Fruit fly (Drosophila melanogaster) whole organism, embryonic: ENCODE data around the gene CG16717.

Source experiments
- Awh ChIP-seq: fragments of 200-800 bp; sonication (Bioruptor generic); IDR thresholded peaks from 2 replicates; pipeline ENCODE4, ENCODE4 v1.3.6; 2022; ENCODE audit warnings: missing biosample characterization, missing genetic modification characterization
- Blimp-1 ChIP-seq: fragments of 200-800 bp; sonication (Bioruptor generic); optimal IDR thresholded peaks from 3 replicates; lab custom pipeline; 2018; ENCODE audit warnings: missing biosample characterization, missing genetic modification characterization, mild to moderate bottlenecking, moderate library complexity, missing genetic modification reagents
- CG10267 ChIP-seq: fragments of 200-800 bp; sonication (Bioruptor generic); optimal IDR thresholded peaks from 2 replicates; lab custom pipeline; 2018; ENCODE audit warnings: missing biosample characterization, mild to moderate bottlenecking, missing genetic modification characterization, moderate library complexity
- CG10274 ChIP-seq: fragments of 200-800 bp; sonication (Bioruptor generic); optimal IDR thresholded peaks from 3 replicates; lab custom pipeline; 2017; ENCODE audit warnings: missing biosample characterization, mild to moderate bottlenecking, missing genetic modification characterization
- CG12104 ChIP-seq: fragments of 200-800 bp; sonication (Bioruptor generic); optimal IDR thresholded peaks from 3 replicates; lab custom pipeline; 2016; ENCODE audit warnings: missing biosample characterization, missing genetic modification characterization
- CG12659 ChIP-seq: fragments of 200-800 bp; sonication (Bioruptor generic); optimal IDR thresholded peaks from 3 replicates; lab custom pipeline; 2017; ENCODE audit warnings: mild to moderate bottlenecking, missing biosample characterization, missing genetic modification reagents, missing genetic modification characterization
- CG13424 ChIP-seq: fragments of 200-800 bp; sonication (Bioruptor generic); optimal IDR thresholded peaks from 2 replicates; lab custom pipeline; 2019; ENCODE audit warnings: missing biosample characterization, mild to moderate bottlenecking, missing genetic modification characterization, moderate library complexity
- CG1647 ChIP-seq: fragments of 200-800 bp; sonication (Bioruptor generic); optimal IDR thresholded peaks from 3 replicates; lab custom pipeline; 2016; ENCODE audit warnings: missing biosample characterization, missing genetic modification characterization
- CG17359 ChIP-seq: fragments of 200-800 bp; sonication (Bioruptor generic); optimal IDR thresholded peaks from 3 replicates; lab custom pipeline; 2018; ENCODE audit warnings: missing biosample characterization, mild to moderate bottlenecking, missing genetic modification characterization, moderate library complexity
- CG17802 ChIP-seq: fragments of 200-800 bp; sonication (Bioruptor generic); optimal IDR thresholded peaks from 2 replicates; lab custom pipeline; 2018; ENCODE audit warnings: missing biosample characterization, mild to moderate bottlenecking, missing genetic modification characterization, moderate library complexity
- CG18599 ChIP-seq: fragments of 200-800 bp; sonication (Bioruptor generic); optimal IDR thresholded peaks from 3 replicates; lab custom pipeline; 2017; ENCODE audit warnings: missing biosample characterization, missing genetic modification characterization, mild to moderate bottlenecking, moderate library complexity, missing genetic modification reagents
- CG30403 ChIP-seq: fragments of 200-800 bp; sonication (Bioruptor generic); optimal IDR thresholded peaks from 3 replicates; lab custom pipeline; 2016; ENCODE audit warnings: missing biosample characterization, missing genetic modification characterization
- CG6813 ChIP-seq: fragments of 200-800 bp; sonication (Bioruptor generic); optimal IDR thresholded peaks from 2 replicates; lab custom pipeline; 2017; ENCODE audit warnings: missing biosample characterization, missing genetic modification characterization, mild to moderate bottlenecking, moderate library complexity, missing genetic modification reagents
- CG8388 ChIP-seq: fragments of 200-800 bp; sonication (Bioruptor generic); optimal IDR thresholded peaks from 2 replicates; lab custom pipeline; 2019; ENCODE audit warnings: missing biosample characterization, mild to moderate bottlenecking, missing genetic modification characterization, moderate library complexity
- CG9797 ChIP-seq: fragments of 200-800 bp; sonication (Bioruptor generic); optimal IDR thresholded peaks from 3 replicates; lab custom pipeline; 2018; ENCODE audit warnings: missing biosample characterization, mild to moderate bottlenecking, missing genetic modification characterization
- Chrac-16 ChIP-seq: fragments of 200-800 bp; sonication (Bioruptor generic); optimal IDR thresholded peaks from 3 replicates; lab custom pipeline; 2016; ENCODE audit warnings: missing biosample characterization, missing genetic modification characterization
- D19A ChIP-seq: fragments of 200-800 bp; optimal IDR thresholded peaks from 3 replicates; lab custom pipeline; 2019; ENCODE audit warnings: missing biosample characterization, mild to moderate bottlenecking, missing genetic modification characterization, moderate library complexity
- Dek ChIP-seq: fragments of 200-800 bp; sonication (Bioruptor generic); optimal IDR thresholded peaks from 3 replicates; lab custom pipeline; 2019; ENCODE audit warnings: missing biosample characterization, mild to moderate bottlenecking, missing genetic modification characterization, moderate library complexity
- Dip3 ChIP-seq: fragments of 200-800 bp; sonication (Bioruptor generic); optimal IDR thresholded peaks from 3 replicates; lab custom pipeline; 2016; ENCODE audit warnings: missing biosample characterization, missing genetic modification characterization
- Doc2 ChIP-seq: fragments of 200-800 bp; sonication (Bioruptor generic); IDR thresholded peaks from 2 replicates; pipeline ENCODE4 v1.3.6; 2022; ENCODE audit warnings: missing biosample characterization, missing genetic modification characterization
- GATAe ChIP-seq: fragments of 200-800 bp; sonication (Bioruptor generic); conservative IDR thresholded peaks from 2 replicates; pipeline ENCODE4 v1.3.6; 2022; ENCODE audit warnings: missing biosample characterization, missing genetic modification characterization
- Hr3 ChIP-seq: fragments of 200-800 bp; sonication (Bioruptor generic); optimal IDR thresholded peaks from 3 replicates; lab custom pipeline; 2016; ENCODE audit warnings: missing biosample characterization, missing genetic modification characterization
- Hr51 ChIP-seq, 2 experiments: fragments of 200-800 bp; sonication (Bioruptor generic); optimal IDR thresholded peaks; 2 replicates in 1 of 2; 3 replicates in 1 of 2; lab custom pipeline; 2016 to 2018; ENCODE audit warnings: missing biosample characterization in 2 of 2, missing genetic modification characterization in 2 of 2, mild to moderate bottlenecking in 1 of 2, moderate library complexity in 1 of 2
- Hr78 ChIP-seq, 2 experiments: fragments of 200-800 bp in 1 of 2; fragments of >200 bp in 1 of 2; sonication (Bioruptor generic) in 1 of 2; optimal IDR thresholded peaks; 2 replicates each; lab custom pipeline; 2017 to 2019; ENCODE audit warnings: missing biosample characterization in 2 of 2, missing genetic modification characterization in 2 of 2, mild to moderate bottlenecking in 1 of 2, moderate library complexity in 1 of 2
- Oaz ChIP-seq: fragments of 200-800 bp; sonication (Bioruptor generic); IDR thresholded peaks from 2 replicates; pipeline ENCODE4 v1.3.6; 2022; ENCODE audit warnings: missing biosample characterization, missing genetic modification characterization
- Trl ChIP-seq, 3 experiments: fragments of >200 bp in 2 of 3; fragments of 200-800 bp in 1 of 3; sonication (Bioruptor generic) in 1 of 3; optimal IDR thresholded peaks; 2 replicates in 1 of 3; 3 replicates in 2 of 3; lab custom pipeline; 2016 to 2017; ENCODE audit warnings: missing biosample characterization in 1 of 3, missing genetic modification characterization in 1 of 3
- ap ChIP-seq: fragments of 200-800 bp; sonication (Bioruptor generic); IDR thresholded peaks from 2 replicates; pipeline ENCODE4 v1.3.6; 2022; ENCODE audit warnings: missing biosample characterization, missing genetic modification characterization
- bbx ChIP-seq: fragments of 200-800 bp; sonication (Bioruptor generic); IDR thresholded peaks from 2 replicates; pipeline ENCODE4 v1.3.6; 2022; ENCODE audit warnings: missing biosample characterization, missing genetic modification characterization; ENCODE audit not compliant: partially characterized antibody
- bsh ChIP-seq, 2 experiments: fragments of 200-800 bp; sonication (Bioruptor generic); optimal IDR thresholded peaks; 2 replicates each; lab custom pipeline; 2017 to 2018; ENCODE audit warnings: mild to moderate bottlenecking in 2 of 2, missing biosample characterization in 2 of 2, missing genetic modification characterization in 2 of 2, moderate library complexity in 1 of 2
- da ChIP-seq: fragments of 200-800 bp; sonication (Bioruptor generic); optimal IDR thresholded peaks from 2 replicates; lab custom pipeline; 2016; ENCODE audit warnings: missing biosample characterization, missing genetic modification characterization
- exex ChIP-seq: fragments of 200-800 bp; sonication (Bioruptor generic); optimal IDR thresholded peaks from 4 replicates; lab custom pipeline; 2018; ENCODE audit warnings: missing biosample characterization, mild to moderate bottlenecking, missing genetic modification characterization, moderate library complexity
- eyg ChIP-seq: fragments of 200-800 bp; sonication (Bioruptor generic); optimal IDR thresholded peaks from 3 replicates; lab custom pipeline; 2016; ENCODE audit warnings: missing biosample characterization, missing genetic modification characterization
- fd3F ChIP-seq: fragments of 200-800 bp; sonication (Bioruptor generic); optimal IDR thresholded peaks from 2 replicates; lab custom pipeline; 2018; ENCODE audit warnings: missing biosample characterization, mild to moderate bottlenecking, missing genetic modification characterization, moderate library complexity
- gce ChIP-seq: fragments of 200-800 bp; sonication (Bioruptor generic); IDR thresholded peaks from 3 replicates; pipeline ENCODE4 v1.3.6; 2022; ENCODE audit warnings: missing biosample characterization, missing genetic modification characterization
- ham ChIP-seq: fragments of 200-800 bp; sonication (Bioruptor generic); IDR thresholded peaks from 2 replicates; pipeline ENCODE4 v1.3.6; 2022; ENCODE audit warnings: missing biosample characterization, missing genetic modification characterization
- kay ChIP-seq: fragments of 200-800 bp; sonication (Bioruptor generic); optimal IDR thresholded peaks from 2 replicates; lab custom pipeline; 2016; ENCODE audit warnings: missing biosample characterization, missing genetic modification characterization
- lilli ChIP-seq: fragments of 200-800 bp; sonication (Bioruptor generic); optimal IDR thresholded peaks from 3 replicates; lab custom pipeline; 2016; ENCODE audit warnings: missing biosample characterization, missing genetic modification characterization
- mirr ChIP-seq: fragments of 200-800 bp; sonication (Bioruptor generic); optimal IDR thresholded peaks from 3 replicates; lab custom pipeline; 2018; ENCODE audit warnings: missing biosample characterization, mild to moderate bottlenecking, missing genetic modification characterization
- row ChIP-seq: fragments of 200-800 bp; sonication (Bioruptor generic); IDR thresholded peaks from 3 replicates; pipeline ENCODE4 v1.3.6; 2022; ENCODE audit warnings: missing biosample characterization, missing genetic modification characterization
- salm ChIP-seq: fragments of 200-800 bp; sonication (Bioruptor generic); optimal IDR thresholded peaks from 2 replicates; lab custom pipeline; 2018; ENCODE audit warnings: missing biosample characterization, mild to moderate bottlenecking, missing genetic modification characterization
- sd ChIP-seq: fragments of 200-800 bp; sonication (Bioruptor generic); optimal IDR thresholded peaks from 3 replicates; lab custom pipeline; 2018; ENCODE audit warnings: missing biosample characterization, mild to moderate bottlenecking, missing genetic modification characterization, moderate library complexity
- sens ChIP-seq: fragments of 200-800 bp; sonication (Bioruptor generic); peaks from one replicate; lab custom pipeline; 2016; ENCODE audit warnings: missing biosample characterization, missing genetic modification characterization
- sisA ChIP-seq: fragments of 200-800 bp; sonication (Bioruptor generic); IDR thresholded peaks from 2 replicates; pipeline ENCODE4 v1.3.6; 2022; ENCODE audit warnings: missing biosample characterization, missing genetic modification characterization
- so ChIP-seq: fragments of 200-800 bp; sonication (Bioruptor generic); IDR thresholded peaks from 3 replicates; pipeline ENCODE4 v1.3.6; 2022; ENCODE audit warnings: missing biosample characterization, missing genetic modification characterization
- sr ChIP-seq: fragments of 200-800 bp; sonication (Bioruptor generic); IDR thresholded peaks from 3 replicates; pipeline ENCODE4 v1.3.6; 2022; ENCODE audit warnings: missing biosample characterization, missing genetic modification characterization
- sug ChIP-seq: fragments of 200-800 bp; optimal IDR thresholded peaks from 2 replicates; lab custom pipeline; 2019; ENCODE audit warnings: missing biosample characterization, mild to moderate bottlenecking, missing genetic modification characterization, moderate library complexity
- tap ChIP-seq: fragments of 200-800 bp; optimal IDR thresholded peaks from 3 replicates; lab custom pipeline; 2019; ENCODE audit warnings: missing biosample characterization, mild to moderate bottlenecking, missing genetic modification characterization, moderate library complexity
- trh ChIP-seq: fragments of 200-800 bp; sonication (Bioruptor generic); optimal IDR thresholded peaks from 2 replicates; lab custom pipeline; 2016; ENCODE audit warnings: missing biosample characterization, missing genetic modification characterization
- twi ChIP-seq: fragments of 200-800 bp; optimal IDR thresholded peaks from 2 replicates; lab custom pipeline; 2019; ENCODE audit warnings: missing biosample characterization, mild to moderate bottlenecking, missing genetic modification characterization, moderate library complexity

CG16717 gene

DNA sequence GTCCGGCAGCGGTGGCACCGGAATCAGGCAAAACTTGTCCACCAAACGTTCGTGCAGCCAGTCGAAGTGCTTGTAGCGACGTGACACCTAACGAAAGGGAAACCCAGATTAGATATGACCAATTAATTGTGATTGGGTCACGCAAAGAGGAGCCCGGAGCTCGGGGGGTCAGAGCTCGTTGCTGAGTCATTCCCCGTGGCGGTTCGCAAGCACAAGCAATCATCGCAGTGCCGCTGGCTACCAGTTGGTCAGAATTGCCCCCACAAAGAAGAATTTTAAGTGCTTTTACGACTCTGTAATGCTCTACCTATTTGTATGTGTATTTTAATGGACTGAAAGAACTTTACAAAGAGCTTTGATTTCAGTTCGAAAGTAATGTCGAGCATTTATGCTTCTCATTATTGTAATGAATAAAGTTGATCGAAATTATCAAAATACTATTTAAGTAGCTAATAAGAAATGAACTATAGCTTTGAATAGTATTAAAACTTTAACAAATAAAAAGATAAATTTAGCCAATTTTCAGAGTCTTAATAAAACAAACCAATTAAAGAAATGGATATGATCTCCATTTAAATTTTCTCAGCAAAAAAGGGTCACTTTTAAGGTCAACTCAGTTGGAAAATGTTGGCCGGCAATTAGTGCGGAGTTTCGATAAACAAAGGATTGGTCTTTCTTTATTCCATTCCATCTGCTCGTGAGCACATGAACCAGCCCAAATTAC lies 33.2 kb downstream of the CG16717 start:
- TF ChIP-seq Chrac-16 (GFP tag; lab: Kevin White, UChicago) (no peak), CG30403 (no peak), sd (tag; lab: Kevin White, UChicago) (peak; percentile 1), fd3F (GFP tag; lab: Kevin White, UChicago) (no peak), CG17359 (tag; lab: Kevin White, UChicago) (no peak), CG9797 (no peak), bsh (GFP tag; optimal IDR thresholded peaks at IDR 0.05; lab: Kevin White, UChicago) (no peak), ap (GFP tag; lab: Robert Waterston, UW) (no peak), mirr (GFP tag; lab: Kevin White, UChicago) (peak; percentile 2), so (GFP tag; lab: Robert Waterston, UW) (no peak), Hr78 (GFP tag; optimal IDR thresholded peaks at IDR 0.05; lab: Kevin White, UChicago) (peak in 1 of 2 experiments; percentile 89), ham (GFP tag; lab: Robert Waterston, UW) (no peak), CG6813 (GFP tag; lab: Kevin White, UChicago) (no peak), CG12104 (GFP tag; lab: Kevin White, UChicago) (no peak), bbx (GFP tag; lab: Robert Waterston, UW) (no peak), Dek (no peak), sens (peak; percentile 66), Doc2 (GFP tag; lab: Robert Waterston, UW) (no peak), lilli (GFP tag; lab: Kevin White, UChicago) (no peak), CG1647 (GFP tag; lab: Kevin White, UChicago) (no peak), exex (peak; percentile 31), Dip3 (no peak), CG10267 (tag; lab: Kevin White, UChicago) (no peak), D19A (tag; lab: Kevin White, UChicago) (peak; percentile 71), gce (GFP tag; lab: Robert Waterston, UW) (no peak), Trl (optimal IDR thresholded peaks at IDR 0.05; lab: Kevin White, UChicago) (no peak), Trl (GFP tag; optimal IDR thresholded peaks at IDR 0.05; lab: Kevin White, UChicago) (no peak), Oaz (GFP tag; lab: Robert Waterston, UW) (no peak), da (no peak), CG8388 (GFP tag; lab: Kevin White, UChicago) (no peak), eyg (GFP tag; lab: Kevin White, UChicago) (no peak), Blimp-1 (GFP tag; lab: Kevin White, UChicago) (no peak), trh (GFP tag; lab: Kevin White, UChicago) (no peak), CG18599 (GFP tag; lab: Kevin White, UChicago) (no peak), sr (GFP tag; lab: Robert Waterston, UW) (no peak), CG13424 (tag; lab: Kevin White, UChicago) (no peak), kay (GFP tag; lab: Kevin White, UChicago) (peak; percentile 7), tap (no peak), GATAe (GFP tag; lab: Robert Waterston, UW) (peak; percentile 26; the same call in 1 of the 2 replicates), sisA (GFP tag; lab: Robert Waterston, UW) (no peak), Awh (GFP tag; lab: Robert Waterston, UW) (no peak), Hr51 (GFP tag; optimal IDR thresholded peaks at IDR 0.05; lab: Kevin White, UChicago) (no peak), CG10274 (GFP tag; lab: Kevin White, UChicago) (peak; percentile 35), salm (tag; lab: Kevin White, UChicago) (no peak), CG17802 (tag; lab: Kevin White, UChicago) (no peak), twi (tag; lab: Kevin White, UChicago) (no peak), CG12659 (GFP tag; lab: Kevin White, UChicago) (no peak), row (peak; percentile 45), sug (tag; lab: Kevin White, UChicago) (peak; percentile 63), Hr3 (GFP tag; lab: Kevin White, UChicago) (no peak)
